Fruit fly (Drosophila melanogaster): Measurements from ENCODE around the gene Gdi.

Gdi gene

DNA sequence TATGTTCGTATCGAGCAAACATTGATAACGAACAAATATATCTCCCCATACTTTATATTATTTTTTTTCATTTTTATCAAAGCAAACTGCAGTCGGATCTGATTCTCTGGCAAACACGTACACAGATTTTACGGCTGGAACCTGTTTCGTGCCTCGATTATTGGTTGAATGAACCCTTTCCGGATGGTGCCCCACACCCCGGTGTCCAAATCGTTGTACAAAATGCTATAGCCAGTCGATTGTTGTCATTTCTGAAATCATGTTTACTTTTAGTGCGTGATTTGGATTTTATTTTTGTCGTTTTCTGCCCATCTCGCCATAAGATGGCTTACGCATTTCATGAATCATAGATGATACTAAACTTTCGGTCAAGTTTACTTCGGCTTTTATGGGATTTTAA lies 36.8 kb downstream of the Gdi start:
- TF ChIP-seq psq (optimal IDR thresholded peaks at IDR 0.05) (no peak), ttk (optimal IDR thresholded peaks at IDR 0.05) (no peak), Sin3A (optimal IDR thresholded peaks at IDR 0.05) (no peak), Myc (optimal IDR thresholded peaks at IDR 0.05) (no peak), insv (optimal IDR thresholded peaks at IDR 0.05) (no peak), h (optimal IDR thresholded peaks at IDR 0.05) (no peak)

DNA sequence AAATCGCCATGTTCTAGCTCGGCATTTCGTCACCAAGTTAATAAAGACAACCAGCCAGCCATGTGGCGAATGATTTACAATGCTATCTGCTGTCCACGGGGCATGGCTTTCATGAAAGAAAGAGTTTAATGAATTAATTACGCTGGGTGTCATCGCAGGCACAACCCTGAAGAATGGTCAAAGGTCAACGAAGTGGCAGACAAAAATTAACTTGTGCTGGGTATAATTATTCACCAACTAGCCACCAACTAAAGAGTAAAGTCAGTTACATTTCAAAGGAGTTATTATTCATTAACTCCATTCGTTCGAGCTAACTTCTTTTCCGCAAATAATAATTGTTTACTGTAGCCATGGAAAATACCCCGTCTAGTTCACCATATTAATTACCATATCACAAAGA lies 37.2 kb downstream of the Gdi start:
- TF ChIP-seq Sin3A (optimal IDR thresholded peaks at IDR 0.05), result no peak
- no peak for TF ChIP-seq psq (optimal IDR thresholded peaks at IDR 0.05)

- TF ChIP-seq Myc (optimal IDR thresholded peaks at IDR 0.05) (no peak), insv (optimal IDR thresholded peaks at IDR 0.05) (no peak), Sin3A (optimal IDR thresholded peaks at IDR 0.05) (no peak), ttk (optimal IDR thresholded peaks at IDR 0.05) (no peak), h (optimal IDR thresholded peaks at IDR 0.05) (no peak), psq (optimal IDR thresholded peaks at IDR 0.05) (no peak)
Observed at dm6 chr2L:9455157-9455556, 39.5 kb downstream of the Gdi start.

DNA sequence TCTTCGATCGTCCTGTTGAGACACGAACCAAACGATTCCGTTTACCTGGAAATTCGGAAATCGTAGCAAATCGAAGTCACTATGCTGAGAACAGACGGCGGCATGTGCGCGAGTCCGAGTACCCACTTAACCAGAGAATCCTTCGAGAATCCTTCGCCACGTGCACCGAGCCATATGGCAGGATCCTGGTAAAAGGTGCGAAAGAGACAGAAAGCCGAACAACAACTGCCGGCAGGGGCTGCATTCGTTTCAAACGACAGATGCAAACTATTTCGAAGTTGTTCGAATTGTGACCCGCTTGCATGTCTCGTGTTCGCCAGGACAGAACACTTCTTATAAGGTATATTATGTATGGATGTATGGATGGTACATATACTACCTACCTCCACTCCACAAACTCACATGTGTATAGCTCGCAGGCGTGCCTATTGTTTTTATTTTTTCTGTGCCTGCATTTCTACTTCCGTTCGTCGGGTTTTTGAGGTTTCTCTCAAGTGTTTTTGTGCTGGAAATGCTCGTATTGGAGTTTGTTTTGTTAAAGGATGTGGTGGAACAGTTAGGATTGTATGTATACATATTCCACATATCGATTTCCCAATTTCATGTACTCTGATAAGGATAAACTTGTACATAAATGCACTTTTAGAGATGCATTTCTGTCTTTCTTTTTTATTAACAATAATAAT lies 40.2 kb downstream of the Gdi start:
- TF ChIP-seq Myc (optimal IDR thresholded peaks at IDR 0.05) (no peak), psq (optimal IDR thresholded peaks at IDR 0.05) (no peak), h (optimal IDR thresholded peaks at IDR 0.05) (no peak), Sin3A (optimal IDR thresholded peaks at IDR 0.05) (no peak), insv (optimal IDR thresholded peaks at IDR 0.05) (no peak), ttk (optimal IDR thresholded peaks at IDR 0.05) (no peak)

dm6 chr2L:9452959-9453358 lies 41.7 kb downstream of the Gdi start:
- no peak for TF ChIP-seq Sin3A (optimal IDR thresholded peaks at IDR 0.05)
- no peak for TF ChIP-seq insv (optimal IDR thresholded peaks at IDR 0.05)
- no peak for TF ChIP-seq psq (optimal IDR thresholded peaks at IDR 0.05)
- no peak for TF ChIP-seq h (optimal IDR thresholded peaks at IDR 0.05)
- TF ChIP-seq ttk (optimal IDR thresholded peaks at IDR 0.05), result no peak
- no peak for TF ChIP-seq Myc (optimal IDR thresholded peaks at IDR 0.05)

DNA sequence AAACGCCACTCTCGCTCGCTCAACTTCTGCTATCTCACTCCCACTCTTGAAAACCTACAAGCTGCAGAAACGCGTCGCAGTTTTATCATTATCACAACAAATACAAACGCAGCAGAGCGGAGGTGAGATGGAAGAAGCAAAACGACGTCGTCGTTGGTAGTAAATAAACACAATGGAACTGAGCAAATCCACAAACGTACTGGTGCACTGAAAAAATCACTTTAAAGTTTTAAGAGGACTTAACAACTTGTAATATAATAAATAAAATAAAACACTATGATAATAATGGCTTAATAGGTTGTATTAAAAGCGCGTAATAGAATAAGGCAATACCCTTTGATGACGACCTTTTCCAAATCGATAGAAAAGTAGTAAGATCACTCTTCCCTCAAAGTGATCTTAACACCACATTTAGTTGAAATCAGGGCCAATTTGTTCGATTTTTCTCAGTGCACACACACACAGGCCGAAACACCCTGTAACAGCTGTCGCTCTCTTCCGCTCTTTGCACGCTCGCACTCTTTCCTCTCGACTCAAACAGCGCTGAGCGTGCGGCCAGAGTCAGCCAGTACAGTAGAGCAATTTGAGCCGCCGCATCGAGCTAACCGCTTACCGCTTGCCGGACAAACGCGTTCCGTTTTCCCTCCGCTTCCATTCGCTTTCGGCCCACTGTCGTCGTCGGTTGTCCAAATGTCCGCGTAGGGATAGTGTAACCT lies 45.3 kb downstream of the Gdi start:
- no peak for TF ChIP-seq Myc (optimal IDR thresholded peaks at IDR 0.05)
- no peak for TF ChIP-seq ttk (optimal IDR thresholded peaks at IDR 0.05)
- TF ChIP-seq insv (optimal IDR thresholded peaks at IDR 0.05), result no peak
- no peak for TF ChIP-seq h (optimal IDR thresholded peaks at IDR 0.05)
- no peak for TF ChIP-seq psq (optimal IDR thresholded peaks at IDR 0.05)
- TF ChIP-seq Sin3A (optimal IDR thresholded peaks at IDR 0.05), result no peak

dm6 chr2L:9448322-9449256 lies 46.1 kb downstream of the Gdi start:
- TF ChIP-seq Myc (optimal IDR thresholded peaks at IDR 0.05), result no peak
- TF ChIP-seq insv (optimal IDR thresholded peaks at IDR 0.05), result no peak
- no peak for TF ChIP-seq ttk (optimal IDR thresholded peaks at IDR 0.05)
- no peak for TF ChIP-seq Sin3A (optimal IDR thresholded peaks at IDR 0.05)
- TF ChIP-seq h (optimal IDR thresholded peaks at IDR 0.05), result no peak
- TF ChIP-seq psq (optimal IDR thresholded peaks at IDR 0.05), result no peak

DNA sequence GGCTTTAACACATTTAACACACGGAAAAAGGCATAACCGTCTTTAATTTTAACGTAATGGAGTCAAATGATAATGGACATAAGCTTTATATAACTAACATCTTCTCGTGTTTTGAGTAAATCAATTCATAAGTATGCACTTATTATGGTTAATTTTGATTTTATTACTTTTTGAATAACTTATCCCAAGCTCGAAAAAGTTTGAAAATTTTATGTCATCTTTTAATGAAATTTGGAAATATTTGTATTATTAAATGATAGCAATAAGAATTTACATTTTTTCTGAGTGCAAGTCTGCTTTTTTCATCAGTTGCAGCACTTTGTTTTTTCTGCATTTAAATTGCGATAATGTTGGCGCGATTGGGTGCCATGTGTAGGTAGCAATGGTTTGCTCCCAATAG lies 46.9 kb downstream of the Gdi start:
- TF ChIP-seq Sin3A (optimal IDR thresholded peaks at IDR 0.05) (no peak), insv (optimal IDR thresholded peaks at IDR 0.05) (no peak), ttk (optimal IDR thresholded peaks at IDR 0.05) (no peak), psq (optimal IDR thresholded peaks at IDR 0.05) (no peak), h (optimal IDR thresholded peaks at IDR 0.05) (no peak), Myc (optimal IDR thresholded peaks at IDR 0.05) (no peak)

dm6 chr2L:9446398-9446945 lies 48.2 kb downstream of the Gdi start:
- TF ChIP-seq psq (optimal IDR thresholded peaks at IDR 0.05) (no peak), h (optimal IDR thresholded peaks at IDR 0.05) (no peak), Sin3A (optimal IDR thresholded peaks at IDR 0.05) (no peak), Myc (optimal IDR thresholded peaks at IDR 0.05) (no peak), ttk (optimal IDR thresholded peaks at IDR 0.05) (no peak)

DNA sequence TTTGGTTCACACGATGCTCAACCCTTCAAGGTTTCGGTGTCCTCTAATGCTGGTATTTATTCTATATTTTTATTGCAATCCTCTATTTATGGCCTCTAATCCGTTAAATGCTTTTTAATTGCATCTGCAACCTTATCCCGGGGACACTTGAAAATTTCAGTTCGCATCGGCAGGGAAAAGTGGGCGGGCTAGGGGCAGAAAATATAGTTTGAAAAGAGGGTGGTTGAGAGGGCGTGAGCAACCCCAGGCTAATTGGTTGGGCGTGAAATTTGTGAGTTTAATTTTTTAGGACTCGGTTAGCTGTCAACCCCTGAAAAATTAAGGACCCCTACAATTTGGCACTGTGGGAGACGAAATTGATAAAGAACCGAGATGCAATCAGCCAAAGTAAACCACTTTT lies 48.9 kb downstream of the Gdi start:
- no peak for TF ChIP-seq h (optimal IDR thresholded peaks at IDR 0.05)
- TF ChIP-seq ttk (optimal IDR thresholded peaks at IDR 0.05), result no peak
- no peak for TF ChIP-seq insv (optimal IDR thresholded peaks at IDR 0.05)
- no peak for TF ChIP-seq psq (optimal IDR thresholded peaks at IDR 0.05)
- no peak for TF ChIP-seq Myc (optimal IDR thresholded peaks at IDR 0.05)
- no peak for TF ChIP-seq Sin3A (optimal IDR thresholded peaks at IDR 0.05)

DNA sequence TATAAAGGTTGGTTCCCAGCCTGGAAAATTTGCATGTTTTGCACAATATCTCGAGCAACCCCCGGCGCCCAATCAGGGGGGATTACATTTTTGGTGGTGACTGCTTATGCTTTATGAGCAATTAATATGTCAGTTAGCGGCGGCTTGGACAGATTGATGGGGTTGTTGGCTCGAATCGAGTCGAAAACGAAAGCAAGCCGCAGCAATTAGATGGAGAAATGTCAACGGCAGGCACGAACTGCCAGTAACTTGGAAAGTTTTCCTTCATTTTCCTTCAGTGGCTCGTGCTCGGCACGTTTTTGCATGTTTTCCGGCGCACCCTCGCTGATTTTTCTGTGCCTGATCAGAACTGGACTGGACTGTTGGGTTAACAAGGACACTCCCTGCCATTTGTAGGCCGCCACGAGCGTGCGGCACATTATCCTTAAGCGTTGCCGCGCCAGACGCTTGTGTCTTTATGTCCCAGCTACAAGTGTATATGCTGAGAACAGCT lies 51.8 kb downstream of the Gdi start:
- TF ChIP-seq insv (optimal IDR thresholded peaks at IDR 0.05) (no peak), psq (optimal IDR thresholded peaks at IDR 0.05) (no peak), Myc (optimal IDR thresholded peaks at IDR 0.05) (no peak), h (optimal IDR thresholded peaks at IDR 0.05) (no peak), ttk (optimal IDR thresholded peaks at IDR 0.05) (no peak), Sin3A (optimal IDR thresholded peaks at IDR 0.05) (no peak)
